Worm (Caenorhabditis elegans): ENCODE measurements around the gene rha-2.
A peak's percentile ranks its signal among the peaks of the same experiment; 100 is the strongest.

Gene rha-2

DNA sequence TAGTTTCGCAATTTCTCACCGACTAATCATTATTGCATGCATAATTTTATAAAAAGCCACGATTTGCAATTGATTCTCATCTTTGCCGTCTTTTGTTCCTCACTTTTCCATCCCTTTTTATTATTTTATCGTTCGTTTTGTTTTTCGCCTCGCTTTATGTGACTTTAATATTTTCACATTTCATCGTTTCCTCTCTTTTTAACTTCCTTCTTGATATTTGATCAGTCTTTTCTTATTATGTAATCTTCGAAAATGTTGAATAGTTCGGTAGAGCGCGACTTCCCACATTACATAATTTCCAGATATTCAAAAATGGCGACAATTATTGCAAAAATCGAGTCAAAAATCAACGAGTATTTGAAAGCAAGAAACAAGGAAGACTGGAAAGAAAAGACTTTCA is 8.8 kb downstream of the rha-2 start, which contains the start of gene C06E1.1:
TSS of gene C06E1.1 (plus strand) at position 301 of the 400 bp plus-strand sequence.
- TF ChIP-seq mdl-1 (tag; optimal IDR thresholded peaks at IDR 0.05) (no peak), daf-12 (tag; optimal IDR thresholded peaks at IDR 0.05) (no peak), tbx-2 (tag; optimal IDR thresholded peaks at IDR 0.05) (no peak), snpc-4 (tag; optimal IDR thresholded peaks at IDR 0.05) (no peak), ceh-82 (tag; optimal IDR thresholded peaks at IDR 0.05) (no peak), fkh-10 (GFP tag; optimal IDR thresholded peaks at IDR 0.05) (no peak), elt-3 (tag; optimal IDR thresholded peaks at IDR 0.05) (no peak), zag-1 (tag; optimal IDR thresholded peaks at IDR 0.05) (no peak), R02D3.7 (tag; optimal IDR thresholded peaks at IDR 0.05) (no peak), jun-1 (tag; optimal IDR thresholded peaks at IDR 0.05) (no peak), ceh-9 (tag; optimal IDR thresholded peaks at IDR 0.05) (no peak), ceh-16 (tag; optimal IDR thresholded peaks at IDR 0.05) (no peak), sea-2 (GFP tag; optimal IDR thresholded peaks at IDR 0.05) (no peak), nhr-43 (tag; optimal IDR thresholded peaks at IDR 0.05; ENCODE audit: poor library complexity, severe bottlenecking) (no peak), nhr-76 (tag; optimal IDR thresholded peaks at IDR 0.05) (no peak), nhr-11 (tag; optimal IDR thresholded peaks at IDR 0.05) (no peak), pha-4 (tag; optimal IDR thresholded peaks at IDR 0.05) (no peak), hmg-11 (tag; optimal IDR thresholded peaks at IDR 0.05) (no peak), aly-2 (tag; optimal IDR thresholded peaks at IDR 0.05) (no peak), lin-39 (tag; optimal IDR thresholded peaks at IDR 0.05) (no peak)

DNA sequence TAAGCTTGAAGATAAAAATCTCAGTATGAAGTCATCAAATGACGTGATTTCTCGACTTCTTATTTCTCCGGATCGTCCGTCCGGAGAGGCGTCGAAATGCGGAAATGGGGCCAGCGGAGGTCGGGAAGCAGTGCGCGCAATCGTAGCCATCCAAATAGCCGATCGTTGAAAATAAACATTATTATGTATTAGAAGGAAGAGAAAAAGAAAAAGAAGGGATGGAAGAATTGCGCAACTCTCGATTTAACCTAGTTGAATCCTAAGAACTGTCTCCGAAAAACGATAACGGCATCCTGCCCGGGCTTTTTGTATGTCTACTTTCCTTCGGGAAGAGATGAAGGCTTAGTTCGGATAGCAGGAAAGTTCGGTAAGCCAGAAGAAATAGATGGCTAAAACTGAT is 12.2 kb downstream of the rha-2 start:
- TF ChIP-seq nhr-23 (tag; optimal IDR thresholded peaks at IDR 0.05) (peak; percentile 87), snpc-4 (tag; optimal IDR thresholded peaks at IDR 0.05) (no peak), hmg-11 (tag; optimal IDR thresholded peaks at IDR 0.05) (no peak), ceh-16 (tag; optimal IDR thresholded peaks at IDR 0.05) (no peak)

DNA sequence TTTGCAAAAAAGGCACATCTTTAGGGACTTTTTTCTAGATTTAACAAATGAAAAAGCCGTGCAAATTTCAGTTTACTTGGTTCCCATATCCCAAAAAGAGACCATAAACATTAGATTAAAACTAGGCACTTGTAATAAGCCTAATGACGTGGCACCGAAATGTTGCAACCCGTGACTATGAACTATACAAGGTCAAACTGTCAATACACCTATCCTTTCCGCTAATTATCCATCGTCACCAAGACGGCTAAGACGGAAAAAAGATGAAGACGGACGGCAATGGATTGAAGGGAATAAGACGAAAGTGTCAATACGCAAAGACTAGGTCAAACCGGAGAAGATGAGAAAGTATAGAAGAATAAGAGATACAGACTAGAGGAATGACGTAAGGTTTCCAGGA is 15.4 kb downstream of the rha-2 start:
- TF ChIP-seq fos-1 (tag; optimal IDR thresholded peaks at IDR 0.05) (no peak), daf-12 (tag; optimal IDR thresholded peaks at IDR 0.05) (no peak), elt-1 (tag; optimal IDR thresholded peaks at IDR 0.05) (no peak), nhr-23 (tag; optimal IDR thresholded peaks at IDR 0.05) (peak; percentile 90), nhr-25 (tag; optimal IDR thresholded peaks at IDR 0.05) (peak; percentile 26)

DNA sequence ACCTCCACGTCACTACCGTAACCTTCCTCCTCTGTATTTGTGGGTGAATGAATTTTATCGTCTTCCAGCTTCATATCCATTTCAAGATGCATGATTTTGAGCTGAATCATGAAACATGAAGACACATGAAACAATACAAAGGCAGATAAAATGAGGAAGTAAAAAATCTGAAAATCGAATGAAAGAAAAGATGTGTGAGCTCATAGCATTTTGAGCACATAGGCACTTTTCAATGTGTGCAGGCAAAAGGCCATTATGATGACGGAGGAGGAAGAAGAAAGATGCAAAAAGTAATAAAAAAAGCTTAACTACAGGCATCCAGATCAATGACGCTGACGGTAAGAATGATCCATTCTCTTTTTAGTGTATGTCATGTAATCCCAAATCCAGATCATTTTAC is 16.6 kb downstream of the rha-2 start, which contains the start of gene ztf-30:
TSS of gene ztf-30 (minus strand) at position 101 of the 400 bp plus-strand sequence.
- TF ChIP-seq ceh-28 (tag; optimal IDR thresholded peaks at IDR 0.05) (no peak), mdl-1 (tag; optimal IDR thresholded peaks at IDR 0.05) (no peak), R02D3.7 (tag; optimal IDR thresholded peaks at IDR 0.05) (no peak), zag-1 (tag; optimal IDR thresholded peaks at IDR 0.05) (no peak), nhr-77 (tag; optimal IDR thresholded peaks at IDR 0.05) (no peak), elt-2 (tag; optimal IDR thresholded peaks at IDR 0.05) (no peak), fkh-2 (tag; optimal IDR thresholded peaks at IDR 0.05) (no peak), sea-2 (GFP tag; optimal IDR thresholded peaks at IDR 0.05) (no peak), ztf-11 (tag; optimal IDR thresholded peaks at IDR 0.05) (no peak), nfya-1 (tag; optimal IDR thresholded peaks at IDR 0.05; ENCODE audit: insufficient read depth) (no peak), fkh-10 (GFP tag; optimal IDR thresholded peaks at IDR 0.05) (no peak), lin-15B (tag; optimal IDR thresholded peaks at IDR 0.05) (no peak)

DNA sequence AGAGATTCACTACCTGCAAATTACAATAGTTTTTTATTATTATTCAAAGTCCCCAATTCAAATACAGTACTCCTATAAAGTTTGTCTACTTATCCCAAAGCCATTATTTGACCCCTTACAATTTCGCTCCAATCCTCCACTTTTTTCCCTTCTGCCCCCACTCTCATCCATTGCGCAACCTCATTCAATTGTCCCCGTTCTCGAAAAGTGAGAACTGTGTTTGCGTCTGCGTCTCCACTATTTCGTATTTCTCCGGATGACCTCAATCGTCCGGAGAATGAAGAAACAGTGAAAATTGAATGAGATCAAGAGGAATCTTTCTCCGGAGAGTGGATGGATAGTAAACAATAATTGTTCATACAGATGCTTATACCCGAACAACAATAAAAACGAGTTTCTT is 17.7 kb downstream of the rha-2 start:
- no peak for TF ChIP-seq nhr-12 (tag; optimal IDR thresholded peaks at IDR 0.05)
- TF ChIP-seq pha-4 (tag; optimal IDR thresholded peaks at IDR 0.05), result no peak
- TF ChIP-seq egl-27 (tag; optimal IDR thresholded peaks at IDR 0.05), result no peak
- no peak for TF ChIP-seq R02D3.7 (tag; optimal IDR thresholded peaks at IDR 0.05)
- no peak for TF ChIP-seq aly-2 (tag; optimal IDR thresholded peaks at IDR 0.05)
- TF ChIP-seq eor-1 (tag; optimal IDR thresholded peaks at IDR 0.05), result no peak
- TF ChIP-seq unc-62 (GFP tag; optimal IDR thresholded peaks at IDR 0.05), result no peak
- peak; percentile 86 for TF ChIP-seq nhr-23 (tag; optimal IDR thresholded peaks at IDR 0.05)

Measured in whole organism, L3 larva.